Worm (Caenorhabditis elegans) whole organism, L2 larva: ENCODE results near the gene hrpa-2.

Experiments
- ceh-16 ChIP-seq: fragments of 150-350 bp; optimal IDR thresholded peaks from 2 replicates; lab custom pipeline; 2014; ENCODE audit warnings: missing biosample characterization, missing genetic modification characterization
- ceh-82 ChIP-seq: fragments of 150-350 bp; optimal IDR thresholded peaks from 2 replicates; lab custom pipeline; 2014; ENCODE audit warnings: missing biosample characterization, missing genetic modification characterization
- elt-3 ChIP-seq: sonication (generic microtip); optimal IDR thresholded peaks from 2 replicates; lab custom pipeline; 2017; ENCODE audit warnings: missing biosample characterization, missing genetic modification characterization
- gmeb-1 ChIP-seq: fragments of 150-350 bp; optimal IDR thresholded peaks from 2 replicates; lab custom pipeline; 2014; ENCODE audit warnings: missing biosample characterization, missing genetic modification characterization
- lin-11 ChIP-seq: fragments of 150-350 bp; sonication (generic microtip); optimal IDR thresholded peaks from 2 replicates; lab custom pipeline; 2014; ENCODE audit warnings: missing biosample characterization, missing genetic modification characterization, inconsistent platforms, mixed read lengths
- lin-13 ChIP-seq: fragments of 150-350 bp; optimal IDR thresholded peaks from 2 replicates; lab custom pipeline; 2014; ENCODE audit warnings: missing biosample characterization, missing genetic modification reagents, missing genetic modification characterization
- lsy-2 ChIP-seq, 2 experiments: fragments of 150-350 bp in 1 of 2; sonication (generic microtip) in 1 of 2; optimal IDR thresholded peaks; 2 replicates each; lab custom pipeline; 2014 to 2017; ENCODE audit warnings: missing biosample characterization in 2 of 2, missing genetic modification characterization in 2 of 2
- nhr-11 ChIP-seq: fragments of 150-350 bp; optimal IDR thresholded peaks from 2 replicates; lab custom pipeline; 2014; ENCODE audit warnings: missing biosample characterization, missing genetic modification characterization
- nhr-237 ChIP-seq: fragments of 150-350 bp; optimal IDR thresholded peaks from 2 replicates; lab custom pipeline; 2014; ENCODE audit warnings: missing biosample characterization, missing genetic modification characterization
- nhr-6 ChIP-seq: fragments of 150-350 bp; optimal IDR thresholded peaks from 2 replicates; lab custom pipeline; 2014; ENCODE audit warnings: missing biosample characterization, missing genetic modification characterization
- ztf-11 ChIP-seq: sonication (generic microtip); optimal IDR thresholded peaks from 2 replicates; lab custom pipeline; 2017; ENCODE audit warnings: missing biosample characterization, missing genetic modification characterization
- ztf-4 ChIP-seq: fragments of 150-350 bp; optimal IDR thresholded peaks from 2 replicates; lab custom pipeline; 2014; ENCODE audit warnings: missing biosample characterization, missing genetic modification characterization

- no peak for TF ChIP-seq ztf-11 (tag; lab: Kevin White, UChicago)
- TF ChIP-seq lsy-2 (tag; optimal IDR thresholded peaks at IDR 0.05; lab: Kevin White, UChicago), result no peak
- TF ChIP-seq lin-11, result no peak
- no peak for TF ChIP-seq nhr-6 (tag; lab: Kevin White, UChicago)
- no peak for TF ChIP-seq ceh-82 (tag; lab: Kevin White, UChicago)
- TF ChIP-seq lin-13 (GFP tag; lab: Kevin White, UChicago), result no peak
- no peak for TF ChIP-seq nhr-237 (tag; lab: Kevin White, UChicago)
- no peak for TF ChIP-seq nhr-11
- TF ChIP-seq ceh-16 (tag; lab: Kevin White, UChicago), result no peak
- TF ChIP-seq ztf-4 (tag; lab: Kevin White, UChicago), result no peak
- no peak for TF ChIP-seq elt-3 (tag; lab: Kevin White, UChicago)
- no peak for TF ChIP-seq gmeb-1 (tag; lab: Kevin White, UChicago)
Observed at ce11 chrX:5226265-5226664, 10.1 kb downstream of the hrpa-2 start, which contains the start of gene H28G03.3.
